Worm (Caenorhabditis elegans) whole organism, midembryonic: ENCODE measurements around the gene M88.3.

ENCODE experiments used
- cog-1 ChIP-seq: sonication (generic microtip); optimal IDR thresholded peaks from 2 replicates; lab custom pipeline; 2016; ENCODE audit warnings: missing genetic modification characterization, missing compliant biosample characterization
- klf-2 ChIP-seq: fragments of 200-800 bp; sonication (Bioruptor generic); conservative IDR thresholded peaks from 2 replicates; pipeline ENCODE4 v1.3.6; 2022; ENCODE audit warnings: missing genetic modification reagents, missing genetic modification characterization, missing compliant biosample characterization
- ztf-23 ChIP-seq: fragments of 200-800 bp; sonication (Bioruptor generic); IDR thresholded peaks from 2 replicates; pipeline ENCODE4 v1.3.6; 2022; ENCODE audit warnings: missing genetic modification reagents, missing genetic modification characterization, missing compliant biosample characterization

DNA sequence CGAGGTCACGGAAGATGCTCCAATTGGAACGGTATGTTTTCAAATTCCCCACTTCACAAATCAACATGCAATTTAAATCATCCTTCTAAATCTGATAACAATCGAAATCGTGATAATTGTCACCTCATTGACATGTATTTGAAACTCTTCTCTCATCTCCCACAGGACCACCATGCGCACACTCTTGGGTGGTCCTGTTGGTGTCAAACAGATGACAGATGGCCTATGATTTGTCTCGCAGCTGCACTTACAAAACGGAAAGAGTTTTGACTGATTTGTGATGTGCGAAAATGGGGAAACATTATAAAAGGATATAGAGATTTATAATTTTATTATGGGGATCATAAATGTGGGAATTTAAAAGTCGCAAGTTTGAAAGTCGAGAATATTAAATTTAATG is 21.4 kb downstream of the M88.3 start:
- TF ChIP-seq klf-2 (GFP tag; lab: Robert Waterston, UW) (no peak), cog-1 (tag; lab: Kevin White, UChicago) (no peak), ztf-23 (GFP tag; lab: Robert Waterston, UW) (no peak)
